Worm (Caenorhabditis elegans) whole organism, young adult: ENCODE data around the gene sma-6.

Experiments used
- lin-35 ChIP-seq, 3 experiments: fragments of 150-350 bp in 2 of 3; sonication (generic microtip) in 1 of 3; optimal IDR thresholded peaks; 2 replicates each; lab custom pipeline; 2014 to 2018; ENCODE audit warnings: missing biosample characterization in 3 of 3, missing genetic modification characterization in 3 of 3, missing genetic modification reagents in 3 of 3
- pha-4 ChIP-seq: fragments of 150-350 bp; sonication (generic microtip); optimal IDR thresholded peaks from 2 replicates; lab custom pipeline; 2014; ENCODE audit warnings: missing biosample characterization, missing genetic modification reagents, missing genetic modification characterization
- unc-130 ChIP-seq: sonication (generic microtip); optimal IDR thresholded peaks from 2 replicates; lab custom pipeline; 2016; ENCODE audit warnings: missing genetic modification reagents, missing genetic modification characterization, missing compliant biosample characterization

DNA sequence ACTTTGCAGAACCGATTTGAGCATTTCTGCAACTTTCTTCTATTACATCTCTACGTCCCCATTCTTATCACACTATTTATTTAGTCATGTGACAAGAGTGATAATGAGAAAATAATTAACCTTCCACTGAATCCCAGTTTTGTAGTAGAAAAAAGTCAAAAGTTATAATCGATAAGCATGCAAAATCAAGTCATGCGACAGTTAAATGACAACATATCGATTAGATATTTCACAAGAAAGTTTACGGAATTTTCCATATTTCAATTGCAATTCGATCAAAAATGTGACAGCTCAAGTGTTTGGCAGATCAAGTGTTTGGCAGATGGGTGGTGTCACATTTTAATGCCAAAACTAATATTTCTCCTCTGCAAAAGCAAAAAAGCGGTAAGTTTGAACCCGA, 50.4 kb downstream of the sma-6 start:
- TF ChIP-seq unc-130 (GFP tag; lab: Kevin White, UChicago) (no peak), pha-4 (tag; lab: Kevin White, UChicago) (no peak), lin-35 (GFP tag; optimal IDR thresholded peaks at IDR 0.05; lab: Kevin White, UChicago) (no peak)
